Worm (Caenorhabditis elegans) whole organism, L4/young adult: ENCODE results near the gene let-23.

ENCODE experiments used
- W03F9.2 ChIP-seq: fragments of 150-350 bp; optimal IDR thresholded peaks from 2 replicates; lab custom pipeline; 2014; ENCODE audit warnings: missing biosample characterization, missing genetic modification characterization
- dao-5 ChIP-seq: sonication (generic microtip); optimal IDR thresholded peaks from 2 replicates; lab custom pipeline; 2016; ENCODE audit warnings: missing genotype, missing genetic modification characterization, moderate library complexity, missing compliant biosample characterization
- him-1 ChIP-seq: sonication (generic microtip); optimal IDR thresholded peaks from 2 replicates; lab custom pipeline; 2016; ENCODE audit warnings: missing genotype, missing genetic modification reagents, missing genetic modification characterization, missing compliant biosample characterization

ce11 chrII:9222969-9223368 lies 25.7 kb downstream of the let-23 start, which contains the start of gene ZK1067.3:
- no peak for TF ChIP-seq him-1 (tag; lab: Kevin White, UChicago)
- TF ChIP-seq W03F9.2: no peak
- TF ChIP-seq dao-5 (tag; lab: Kevin White, UChicago): no peak
